Worm (Caenorhabditis elegans): ENCODE data around the gene try-5.

try-5 gene

ce11 chrV:9334216-9334615 lies 12.6 kb upstream of the try-5 start, which contains the start of gene ucp-4:
Gene ucp-4 (plus strand): TSS chrV:9334298.
- TF ChIP-seq elt-4 (tag; optimal IDR thresholded peaks at IDR 0.05) (no peak), pat-9 (tag; optimal IDR thresholded peaks at IDR 0.05) (no peak), ceh-30 (tag; optimal IDR thresholded peaks at IDR 0.05) (no peak)

DNA sequence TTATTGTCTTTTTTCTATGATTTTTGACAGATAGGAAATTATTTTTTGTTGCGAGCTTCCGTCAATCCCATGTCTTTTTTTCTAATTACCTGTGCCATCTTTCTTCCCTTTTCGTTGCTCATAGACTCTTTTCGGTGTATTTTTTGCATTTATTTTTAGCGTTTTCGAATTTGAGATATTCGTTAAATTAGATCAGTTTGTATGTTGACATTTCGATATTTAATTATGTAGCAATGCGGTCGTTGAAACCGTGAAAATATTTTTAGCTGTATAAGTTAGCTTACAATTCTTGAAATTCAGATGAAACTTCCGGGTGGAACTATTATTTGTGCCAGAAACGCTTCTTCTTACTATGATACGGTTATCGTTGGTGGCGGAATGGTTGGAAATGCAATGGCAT lies 10.4 kb upstream of the try-5 start, which contains the start of gene coq-6:
coq-6 (plus strand) TSS at position 301 of the 400 bp plus-strand sequence.
- TF ChIP-seq lin-11 (tag; optimal IDR thresholded peaks at IDR 0.05) (no peak), syd-9 (tag; optimal IDR thresholded peaks at IDR 0.05) (no peak), ref-2 (tag; optimal IDR thresholded peaks at IDR 0.05) (no peak), pha-2 (tag; optimal IDR thresholded peaks at IDR 0.05) (no peak), ahr-1 (tag; optimal IDR thresholded peaks at IDR 0.05) (no peak), pat-9 (tag; optimal IDR thresholded peaks at IDR 0.05) (no peak), tbx-2 (tag; optimal IDR thresholded peaks at IDR 0.05) (no peak), pax-1 (tag; optimal IDR thresholded peaks at IDR 0.05) (no peak), tbx-7 (tag; optimal IDR thresholded peaks at IDR 0.05) (no peak), nhr-11 (tag; optimal IDR thresholded peaks at IDR 0.05) (no peak), hlh-8 (tag; optimal IDR thresholded peaks at IDR 0.05) (no peak), ceh-45 (GFP tag; IDR thresholded peaks at IDR 0.05) (no peak), fax-1 (tag; optimal IDR thresholded peaks at IDR 0.05) (no peak), sox-4 (tag; optimal IDR thresholded peaks at IDR 0.05) (no peak), ceh-24 (tag; optimal IDR thresholded peaks at IDR 0.05) (no peak), odd-2 (tag; optimal IDR thresholded peaks at IDR 0.05) (no peak), mec-3 (tag; optimal IDR thresholded peaks at IDR 0.05; ENCODE audit: borderline replicate concordance) (no peak), pag-3 (tag; optimal IDR thresholded peaks at IDR 0.05; ENCODE audit: borderline replicate concordance) (no peak)

ce11 chrV:9338452-9338851 lies 8.4 kb upstream of the try-5 start:
- no peak for TF ChIP-seq ceh-48 (tag; optimal IDR thresholded peaks at IDR 0.05)
- TF ChIP-seq K02D7.2 (tag; optimal IDR thresholded peaks at IDR 0.05) = no peak
- TF ChIP-seq gmeb-2 (tag; optimal IDR thresholded peaks at IDR 0.05) = no peak
- peak; percentile 83 for TF ChIP-seq ama-1 (optimal IDR thresholded peaks at IDR 0.05)
- no peak for TF ChIP-seq pha-2 (tag; optimal IDR thresholded peaks at IDR 0.05)

ce11 chrV:9340318-9340717 lies 6.5 kb upstream of the try-5 start:
- TF ChIP-seq ama-1 (optimal IDR thresholded peaks at IDR 0.05) (peak; percentile 32), pha-4 (tag; optimal IDR thresholded peaks at IDR 0.05) (no peak), ceh-22 (tag; optimal IDR thresholded peaks at IDR 0.05) (no peak), ceh-34 (tag; optimal IDR thresholded peaks at IDR 0.05) (no peak), ceh-2 (tag; optimal IDR thresholded peaks at IDR 0.05) (no peak), Y22D7AL.16 (tag; optimal IDR thresholded peaks at IDR 0.05) (no peak), unc-3 (GFP tag; conservative IDR thresholded peaks at IDR 0.05) (0 out of 2 replicates have a peak, but pooled peaks have one; percentile 28), unc-3 (tag; optimal IDR thresholded peaks at IDR 0.05) (no peak), lim-6 (tag; optimal IDR thresholded peaks at IDR 0.05) (no peak), ceh-31 (tag; optimal IDR thresholded peaks at IDR 0.05) (no peak)

DNA sequence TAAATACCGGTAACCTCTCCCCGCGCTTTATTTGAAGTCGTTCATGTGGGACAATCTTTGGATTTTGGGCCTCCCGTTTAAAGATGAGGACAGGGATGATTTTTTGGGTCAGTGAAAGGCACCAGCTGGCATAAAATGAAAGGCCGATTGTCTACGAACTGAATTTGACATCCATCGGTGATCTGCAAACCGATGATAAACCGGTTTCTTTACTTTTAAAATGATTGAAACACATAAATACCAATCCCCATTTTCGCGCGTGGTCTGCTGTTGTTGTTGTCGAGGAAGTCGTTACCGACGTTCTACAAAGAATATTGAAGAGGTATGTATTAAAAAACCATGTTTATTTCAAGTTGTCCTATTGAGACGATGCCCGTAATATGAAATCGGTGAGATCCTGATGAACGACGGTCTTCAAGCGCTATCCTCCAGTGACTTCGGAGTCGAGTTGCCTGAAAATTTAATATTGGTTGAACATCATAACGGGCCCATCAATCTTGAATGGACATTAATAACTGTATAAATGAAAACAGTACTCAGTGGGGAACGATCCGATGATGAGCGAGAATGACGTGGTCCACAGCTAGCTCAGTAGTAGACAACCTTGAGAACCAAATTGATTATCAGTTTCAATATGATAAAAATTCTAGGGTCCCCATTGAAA lies 3.7 kb upstream of the try-5 start:
- no peak for TF ChIP-seq elt-2 (tag; optimal IDR thresholded peaks at IDR 0.05)
- no peak for TF ChIP-seq pros-1 (tag; optimal IDR thresholded peaks at IDR 0.05)
- no peak for TF ChIP-seq ztf-16 (tag; optimal IDR thresholded peaks at IDR 0.05)
- TF ChIP-seq C08G9.2 (tag; optimal IDR thresholded peaks at IDR 0.05) = no peak
- TF ChIP-seq hlh-30 (tag; optimal IDR thresholded peaks at IDR 0.05; ENCODE audit: insufficient read depth) = no peak
- TF ChIP-seq ref-2 (tag; optimal IDR thresholded peaks at IDR 0.05) = no peak
- no peak for TF ChIP-seq ceh-22 (tag; optimal IDR thresholded peaks at IDR 0.05)
- no peak for TF ChIP-seq ahr-1 (tag; optimal IDR thresholded peaks at IDR 0.05)

All from whole organism, late embryonic.